Worm (Caenorhabditis elegans): ENCODE measurements around the gene K02E7.12.

The K02E7.12 gene

ce11 chrII:1084899-1085298 is 13.9 kb downstream of the K02E7.12 start (continued):
- TF ChIP-seq R02D3.7 (tag; optimal IDR thresholded peaks at IDR 0.05) (no peak), ztf-4 (tag; optimal IDR thresholded peaks at IDR 0.05) (no peak), ztf-1 (GFP tag; conservative IDR thresholded peaks at IDR 0.05) (no peak), nhr-77 (tag; optimal IDR thresholded peaks at IDR 0.05) (no peak), peb-1 (tag; optimal IDR thresholded peaks at IDR 0.05) (no peak), snpc-4 (tag; optimal IDR thresholded peaks at IDR 0.05) (no peak)

- TF ChIP-seq ZK546.5 (tag; optimal IDR thresholded peaks at IDR 0.05) (no peak), lsy-2 (tag; optimal IDR thresholded peaks at IDR 0.05) (no peak), ztf-4 (tag; optimal IDR thresholded peaks at IDR 0.05) (no peak), sem-4 (tag; optimal IDR thresholded peaks at IDR 0.05) (no peak), zag-1 (tag; optimal IDR thresholded peaks at IDR 0.05) (no peak), C34F6.9 (tag; optimal IDR thresholded peaks at IDR 0.05) (no peak), nhr-237 (tag; optimal IDR thresholded peaks at IDR 0.05) (no peak), unc-62 (GFP tag; optimal IDR thresholded peaks at IDR 0.05) (no peak), crh-2 (tag; optimal IDR thresholded peaks at IDR 0.05) (no peak), fos-1 (tag; optimal IDR thresholded peaks at IDR 0.05) (no peak), dmd-4 (tag; optimal IDR thresholded peaks at IDR 0.05) (no peak), nhr-10 (tag; optimal IDR thresholded peaks at IDR 0.05) (no peak), egl-27 (tag; optimal IDR thresholded peaks at IDR 0.05) (no peak), mbf-1 (tag; optimal IDR thresholded peaks at IDR 0.05) (no peak), nhr-129 (tag; optimal IDR thresholded peaks at IDR 0.05) (no peak), nhr-77 (tag; optimal IDR thresholded peaks at IDR 0.05) (no peak), peb-1 (tag; optimal IDR thresholded peaks at IDR 0.05) (no peak), ztf-11 (tag; optimal IDR thresholded peaks at IDR 0.05) (no peak)
These were observed 14.6 kb downstream of the K02E7.12 start for ce11 chrII:1085546-1085945.

ce11 chrII:1086479-1086878 is 15.5 kb downstream of the K02E7.12 start:
- TF ChIP-seq nhr-25 (tag; optimal IDR thresholded peaks at IDR 0.05) = peak; percentile 26
- peak; percentile 3 for TF ChIP-seq sma-9 (GFP tag; optimal IDR thresholded peaks at IDR 0.05)
- no peak for TF ChIP-seq sma-9 (tag; optimal IDR thresholded peaks at IDR 0.05)
- TF ChIP-seq dmd-4 (tag; optimal IDR thresholded peaks at IDR 0.05) = no peak
- peak in 1 of 2 experiments; percentile 11 for TF ChIP-seq mdl-1 (tag; optimal IDR thresholded peaks at IDR 0.05)

ce11 chrII:1088527-1089230 is 17.7 kb downstream of the K02E7.12 start:
- TF ChIP-seq peb-1 (tag; optimal IDR thresholded peaks at IDR 0.05) (no peak), sem-4 (tag; optimal IDR thresholded peaks at IDR 0.05) (no peak), mbf-1 (tag; optimal IDR thresholded peaks at IDR 0.05) (no peak), sma-3 (GFP tag; optimal IDR thresholded peaks at IDR 0.05) (no peak), F13H6.1 (tag; optimal IDR thresholded peaks at IDR 0.05) (peak; percentile 2), ztf-1 (GFP tag; conservative IDR thresholded peaks at IDR 0.05) (no peak), ztf-11 (tag; optimal IDR thresholded peaks at IDR 0.05) (no peak), R02D3.7 (tag; optimal IDR thresholded peaks at IDR 0.05) (no peak), lin-11 (tag; optimal IDR thresholded peaks at IDR 0.05) (no peak), nhr-23 (tag; optimal IDR thresholded peaks at IDR 0.05) (no peak), ceh-16 (tag; optimal IDR thresholded peaks at IDR 0.05) (no peak), lin-13 (GFP tag; optimal IDR thresholded peaks at IDR 0.05) (no peak), zag-1 (tag; optimal IDR thresholded peaks at IDR 0.05) (no peak), ZK546.5 (tag; optimal IDR thresholded peaks at IDR 0.05) (no peak), blmp-1 (tag; optimal IDR thresholded peaks at IDR 0.05; ENCODE audit: insufficient read depth) (peak; percentile 51), dmd-4 (tag; optimal IDR thresholded peaks at IDR 0.05) (no peak), ceh-82 (tag; optimal IDR thresholded peaks at IDR 0.05) (no peak), nhr-25 (tag; optimal IDR thresholded peaks at IDR 0.05) (peak; percentile 67), fos-1 (tag; optimal IDR thresholded peaks at IDR 0.05) (no peak)

DNA sequence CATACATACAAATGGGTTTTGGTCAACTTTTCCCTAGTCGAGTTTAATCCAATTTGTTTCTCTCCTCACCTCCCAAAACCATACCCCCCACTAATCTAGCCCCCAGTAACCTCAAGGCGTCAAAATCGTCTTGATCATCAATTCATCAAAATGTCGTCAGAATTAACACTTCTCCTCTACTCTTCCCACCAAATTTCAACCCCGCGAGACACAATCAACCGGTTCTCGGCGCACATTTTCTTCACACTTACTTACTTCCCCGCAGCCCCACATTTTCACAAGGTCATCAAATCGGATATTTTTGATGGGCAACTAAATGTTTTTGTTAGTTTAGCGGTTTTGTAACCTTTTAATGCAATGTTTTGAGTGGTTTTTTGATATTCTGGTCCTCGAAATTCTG is 19.8 kb downstream of the K02E7.12 start:
- TF ChIP-seq nhr-129 (tag; optimal IDR thresholded peaks at IDR 0.05) (peak; percentile 10), snpc-4 (tag; optimal IDR thresholded peaks at IDR 0.05) (peak; percentile 33), blmp-1 (tag; optimal IDR thresholded peaks at IDR 0.05; ENCODE audit: insufficient read depth) (peak; percentile 0), unc-62 (GFP tag; optimal IDR thresholded peaks at IDR 0.05) (no peak), nhr-25 (tag; optimal IDR thresholded peaks at IDR 0.05) (peak; percentile 59), nhr-23 (tag; optimal IDR thresholded peaks at IDR 0.05) (no peak)

All from whole organism, L2 larva.